Worm (Caenorhabditis elegans): ENCODE data around the gene srh-281.

The srh-281 gene

DNA sequence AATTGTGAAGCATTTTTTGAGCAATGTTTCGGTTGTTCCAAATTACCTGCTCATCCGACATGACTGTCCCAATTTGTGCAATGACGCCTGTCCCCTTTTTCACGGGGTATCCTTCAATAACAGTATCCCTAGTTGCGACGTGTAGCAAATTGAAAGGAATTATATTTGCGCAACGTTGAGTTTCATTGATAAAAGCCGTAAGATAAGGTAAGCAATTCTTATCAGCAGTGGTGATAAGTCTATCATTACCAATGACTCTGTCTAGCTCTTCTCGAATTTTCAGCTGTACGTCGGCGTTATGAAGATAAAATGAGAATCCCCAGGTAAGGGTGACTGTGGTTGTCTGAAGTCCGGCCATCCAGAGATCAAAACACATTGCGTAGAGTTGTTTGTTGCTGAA lies 16.5 kb upstream of the srh-281 start:
- TF ChIP-seq unc-62 (GFP tag; optimal IDR thresholded peaks at IDR 0.05) = no peak

DNA sequence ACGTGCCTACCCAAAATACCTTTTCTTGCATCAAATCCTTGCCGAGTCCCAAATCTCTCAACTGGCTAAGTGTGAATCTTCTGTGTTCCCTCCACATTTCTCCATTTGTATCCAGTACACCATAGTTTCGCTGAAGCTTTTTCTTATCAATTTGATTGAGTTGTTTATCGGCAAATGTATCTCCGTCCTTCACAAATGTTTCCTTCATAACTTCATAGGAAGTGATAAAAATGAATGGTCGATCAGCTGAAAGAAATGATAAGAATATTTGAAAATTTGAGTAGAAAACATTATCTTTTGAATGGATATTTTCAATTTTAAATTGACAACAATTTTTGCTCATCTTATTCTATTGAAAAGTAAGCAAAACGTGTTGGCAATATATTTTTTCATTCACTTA lies 15.4 kb upstream of the srh-281 start:
- TF ChIP-seq unc-62 (GFP tag; optimal IDR thresholded peaks at IDR 0.05) = no peak

DNA sequence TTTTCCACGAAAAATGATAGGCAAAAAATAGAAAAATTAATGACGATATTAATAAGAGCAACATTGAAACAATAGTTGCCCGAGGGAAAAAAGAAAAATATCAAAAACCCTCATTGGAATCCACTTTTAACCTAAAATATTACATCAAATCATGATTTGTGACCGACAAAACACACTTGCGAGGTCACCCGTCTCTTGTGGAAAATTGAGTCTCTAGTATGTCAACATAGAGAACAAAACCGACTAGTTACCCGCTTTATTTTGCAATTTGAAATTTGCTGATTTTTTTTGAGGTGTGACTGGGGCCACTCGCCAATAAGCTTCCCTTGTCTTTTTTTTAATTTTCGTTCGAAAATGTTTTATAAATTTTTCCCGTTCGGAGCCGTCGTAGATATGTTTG lies 14.8 kb upstream of the srh-281 start, which contains the start of gene cyp-33D1:
Gene cyp-33D1, minus strand, starts transcription at position 101 of the 400 bp plus-strand sequence.
- TF ChIP-seq unc-62 (GFP tag; optimal IDR thresholded peaks at IDR 0.05) = no peak

- no peak for TF ChIP-seq unc-62 (GFP tag; optimal IDR thresholded peaks at IDR 0.05)
These were observed 10.2 kb upstream of the srh-281 start, which contains the start of gene str-106 for ce11 chrV:16180350-16180749. TSS of gene str-106 (plus strand) at chrV:16180650.

DNA sequence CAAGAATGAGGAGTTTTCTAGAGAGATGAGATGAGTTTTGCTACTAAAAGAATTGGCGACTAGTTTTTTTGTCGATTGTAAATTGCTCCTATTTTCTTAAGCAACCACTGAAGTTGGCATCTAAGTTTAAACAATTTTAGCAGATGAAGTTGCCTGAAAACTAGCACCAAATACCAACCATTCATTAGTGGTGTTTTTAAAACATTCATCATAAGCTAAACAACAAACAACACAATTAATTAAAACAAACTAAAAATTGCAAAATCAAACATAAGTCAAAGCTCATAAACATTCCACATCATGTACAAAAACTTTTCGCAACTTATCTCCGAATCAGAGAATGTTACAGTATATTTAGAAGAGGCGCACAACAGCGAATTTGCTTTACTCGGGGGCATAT lies 8.5 kb upstream of the srh-281 start, which contains the start of gene srz-13:
Gene srz-13, plus strand, starts transcription at position 301 of the 400 bp plus-strand sequence.
- no peak for TF ChIP-seq unc-62 (GFP tag; optimal IDR thresholded peaks at IDR 0.05)

DNA sequence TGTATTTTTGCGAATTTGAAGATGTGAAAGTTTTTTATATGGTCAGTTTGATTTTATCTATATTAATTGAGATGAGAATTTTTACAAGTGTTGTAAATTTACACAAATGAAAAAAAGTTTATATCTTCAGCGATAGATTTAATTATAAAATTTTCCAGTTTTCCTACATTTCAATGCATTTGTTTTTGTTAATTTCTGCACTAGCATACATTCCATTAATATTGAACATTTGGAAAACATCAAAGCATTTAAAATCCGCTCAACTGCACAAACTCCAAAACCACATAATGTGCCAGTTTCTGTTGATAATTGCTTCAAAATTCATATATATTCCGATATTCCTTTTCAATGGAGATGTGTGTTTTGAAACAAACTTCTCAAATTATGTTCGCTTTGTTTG lies 7.7 kb upstream of the srh-281 start, which contains the start of gene srh-277:
Gene srh-277, plus strand, starts transcription at position 301 of the 400 bp plus-strand sequence.
- TF ChIP-seq unc-62 (GFP tag; optimal IDR thresholded peaks at IDR 0.05) = no peak

ce11 chrV:16183357-16183756 lies 7.2 kb upstream of the srh-281 start, which contains the start of gene srz-14:
TSS of gene srz-14 (plus strand) at chrV:16183657.
- TF ChIP-seq unc-62 (GFP tag; optimal IDR thresholded peaks at IDR 0.05) = no peak

DNA sequence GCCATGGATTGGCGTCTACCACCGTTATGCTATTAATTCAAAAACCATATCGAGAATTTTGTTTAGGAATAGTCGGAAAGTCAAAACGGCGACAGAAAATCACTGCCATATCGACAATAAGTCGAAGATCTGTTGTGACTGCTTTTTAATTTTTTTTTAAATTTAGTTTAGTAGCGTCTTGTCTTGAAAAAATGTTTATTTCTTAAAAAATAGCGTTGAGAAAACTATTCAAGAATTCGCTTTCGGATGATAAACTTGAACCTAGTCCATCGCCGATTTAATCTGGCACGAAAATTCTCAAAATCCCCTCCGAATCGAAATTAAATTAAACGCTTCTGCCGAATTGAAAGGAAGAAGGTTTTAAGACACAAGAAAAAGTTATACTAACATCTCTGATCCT lies 1.5 kb downstream of the srh-281 start, which contains the start of gene srh-279:
Gene srh-279, plus strand, starts transcription at position 301 of the 400 bp plus-strand sequence.
- TF ChIP-seq unc-62 (GFP tag; optimal IDR thresholded peaks at IDR 0.05) = no peak

ce11 chrV:16194639-16195038 lies 4.1 kb downstream of the srh-281 start, which contains the start of gene rabr-4:
TSS of gene rabr-4 (plus strand) at chrV:16194939.
- no peak for TF ChIP-seq unc-62 (GFP tag; optimal IDR thresholded peaks at IDR 0.05)

DNA sequence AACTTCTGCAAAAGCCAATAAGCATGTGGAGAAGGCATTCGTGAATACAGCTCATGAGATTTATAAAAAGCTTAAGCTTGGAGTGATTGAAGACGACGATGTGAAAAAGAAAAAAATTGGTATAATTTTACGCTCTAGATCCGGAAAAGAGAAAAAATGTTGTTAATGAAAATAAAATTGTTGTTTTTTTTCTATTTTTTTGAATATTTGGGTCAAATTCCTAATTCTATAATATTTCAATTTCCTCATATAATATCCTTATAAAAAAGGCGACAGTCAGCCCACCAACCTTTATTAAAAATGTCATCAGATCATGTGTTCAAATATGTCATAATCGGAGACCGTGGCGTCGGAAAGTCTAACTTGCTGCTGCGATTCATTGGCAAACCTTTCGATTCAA lies 4.8 kb downstream of the srh-281 start, which contains the start of gene rabr-3:
Gene rabr-3, plus strand, starts transcription at position 301 of the 400 bp plus-strand sequence.
- no peak for TF ChIP-seq unc-62 (GFP tag; optimal IDR thresholded peaks at IDR 0.05)

DNA sequence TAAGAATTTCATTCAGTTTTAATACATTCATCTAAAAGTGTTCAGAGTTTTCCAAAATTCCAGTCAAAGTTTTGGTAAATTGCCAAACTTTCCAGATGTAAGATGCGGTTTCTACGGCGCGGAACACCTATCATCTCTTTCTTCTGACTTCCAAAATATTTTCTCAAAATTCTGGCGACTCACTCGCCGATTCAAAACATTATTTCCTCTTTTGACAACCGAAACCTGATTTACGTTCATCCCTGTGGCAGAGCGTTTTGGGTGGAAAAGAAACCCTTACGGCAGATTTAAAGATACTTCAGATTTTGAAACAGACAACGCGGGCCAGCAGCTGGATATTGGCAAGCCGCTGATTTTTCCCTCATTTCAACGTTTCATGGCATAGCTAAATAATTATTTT lies 7.4 kb downstream of the srh-281 start, which contains the start of gene F11A5.5:
Gene F11A5.5, plus strand, starts transcription at position 301 of the 400 bp plus-strand sequence.
- TF ChIP-seq unc-62 (GFP tag; optimal IDR thresholded peaks at IDR 0.05) = no peak

DNA sequence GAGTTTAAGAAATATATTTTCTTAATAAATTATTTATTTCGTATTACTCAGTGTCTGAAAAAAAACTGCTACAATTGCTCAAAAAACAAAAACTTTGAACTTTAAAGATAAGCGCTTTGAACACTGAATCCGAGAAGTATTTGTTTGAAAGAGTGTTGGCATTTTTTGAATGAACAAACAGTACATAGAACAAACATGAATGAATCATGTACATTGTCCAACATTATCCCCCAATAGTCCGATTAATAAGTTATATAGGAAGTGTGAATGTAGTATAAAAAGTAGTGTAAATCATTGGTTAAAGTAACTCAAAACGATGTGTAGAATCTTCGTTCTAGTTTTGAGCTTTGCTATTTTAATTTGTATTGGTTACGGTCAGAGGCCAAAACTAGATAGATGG lies 11.1 kb downstream of the srh-281 start, which contains the start of gene F11A5.17:
Gene F11A5.17, plus strand, starts transcription at position 301 of the 400 bp plus-strand sequence.
- TF ChIP-seq unc-62 (GFP tag; optimal IDR thresholded peaks at IDR 0.05) = no peak

DNA sequence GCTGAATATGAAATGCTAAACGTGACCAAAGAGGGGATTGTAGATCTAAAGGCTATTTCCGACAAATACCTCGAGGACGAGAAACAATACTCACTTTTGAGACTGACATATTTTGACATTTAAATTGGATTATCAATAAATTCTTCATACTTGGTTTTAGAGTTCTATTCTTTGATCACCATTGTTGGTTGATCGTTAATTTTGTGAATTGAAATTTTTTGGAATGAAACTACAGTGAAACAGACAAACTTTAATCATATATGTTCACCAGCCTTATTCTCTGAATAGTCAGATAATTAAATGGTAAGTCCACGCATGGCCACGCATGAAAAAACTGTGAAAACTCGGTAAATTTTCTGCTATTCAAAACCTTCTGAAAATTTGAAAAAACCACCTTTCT lies 12.0 kb downstream of the srh-281 start, which contains the start of gene F11A5.18:
Gene F11A5.18, plus strand, starts transcription at position 301 of the 400 bp plus-strand sequence.
- TF ChIP-seq unc-62 (GFP tag; optimal IDR thresholded peaks at IDR 0.05) = no peak

ce11 chrV:16204888-16205287 lies 14.3 kb downstream of the srh-281 start, which contains the start of gene irld-26:
TSS of gene irld-26 (plus strand) at chrV:16205188.
- no peak for TF ChIP-seq unc-62 (GFP tag; optimal IDR thresholded peaks at IDR 0.05)

DNA sequence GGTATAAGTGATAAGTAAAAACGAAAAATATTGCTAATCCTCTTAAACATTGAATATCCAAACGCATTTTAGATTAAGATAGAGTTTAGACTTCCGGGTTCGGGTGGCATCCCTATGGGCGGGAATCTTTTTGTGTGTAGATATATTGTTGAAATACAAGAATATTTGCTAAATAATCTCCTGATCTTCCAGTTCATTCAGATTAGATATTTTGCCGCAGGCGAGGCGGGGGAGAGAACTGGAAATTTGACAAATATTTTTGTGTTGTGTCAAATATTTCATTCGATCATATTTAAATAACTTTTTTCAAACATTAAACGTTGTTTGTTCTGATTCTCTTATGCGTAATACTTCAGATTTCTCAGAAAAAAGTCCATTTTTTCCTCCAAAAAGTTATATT lies 19.3 kb downstream of the srh-281 start, which contains the start of gene oac-15:
Gene oac-15, minus strand, starts transcription at position 101 of the 400 bp plus-strand sequence.
- TF ChIP-seq unc-62 (GFP tag; optimal IDR thresholded peaks at IDR 0.05) = no peak

DNA sequence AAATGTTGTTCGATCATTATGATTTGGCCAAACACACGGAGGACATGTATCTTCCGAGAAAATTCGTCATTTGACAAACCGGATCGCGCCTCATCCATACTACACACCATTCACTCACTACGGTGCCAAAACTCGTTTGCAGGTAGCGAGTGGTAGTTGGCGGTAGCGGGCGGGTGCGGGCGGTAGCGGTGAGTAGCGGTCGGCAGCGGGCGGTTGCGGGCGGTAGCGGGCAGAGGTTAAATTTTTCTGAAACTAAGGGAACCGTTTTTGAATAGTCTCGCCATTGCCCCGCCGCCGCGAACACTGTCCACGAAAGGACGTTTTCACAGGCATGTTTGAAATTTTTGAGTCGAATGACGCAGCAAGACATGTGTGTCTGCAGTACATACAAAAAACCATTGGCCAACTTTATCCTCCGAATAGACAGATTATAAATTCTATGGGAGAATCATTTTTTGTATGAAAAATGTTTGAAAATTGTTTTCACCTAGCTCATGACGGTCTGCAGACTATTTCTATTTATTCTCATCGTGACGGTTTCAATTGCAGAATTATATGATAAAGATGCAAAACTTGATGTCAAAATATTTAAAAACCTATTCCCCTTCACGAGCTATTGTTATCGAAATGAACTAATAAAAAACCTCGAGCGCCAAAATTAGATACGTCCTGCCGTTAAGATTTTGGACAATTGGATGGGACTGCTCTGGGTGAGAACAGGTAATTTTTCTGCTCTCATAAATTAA lies 19.8 kb downstream of the srh-281 start, which contains the start of gene F11A5.16:
Gene F11A5.16, plus strand, starts transcription at position 696 of the 746 bp plus-strand sequence.
- no peak for TF ChIP-seq unc-62 (GFP tag; optimal IDR thresholded peaks at IDR 0.05)

All from whole organism, dauer.